Worm (Caenorhabditis elegans) whole organism, young adult: ENCODE measurements around the gene gon-14.
A peak's percentile ranks its signal among the peaks of the same experiment; 100 is the strongest.

Experiments
- B0261.1 ChIP-seq: sonication (generic microtip); optimal IDR thresholded peaks from 2 replicates; lab custom pipeline; 2016; ENCODE audit warnings: mild to moderate bottlenecking, missing genetic modification characterization, moderate library complexity, missing compliant biosample characterization
- C06A6.2 ChIP-seq: fragments of 200-800 bp; sonication (Bioruptor generic); conservative IDR thresholded peaks from 2 replicates; pipeline ENCODE4 v1.3.6; 2022; ENCODE audit warnings: missing genetic modification characterization, missing compliant biosample characterization
- F10E7.11 ChIP-seq: sonication (generic microtip); optimal IDR thresholded peaks from 2 replicates; lab custom pipeline; 2017; ENCODE audit warnings: mild to moderate bottlenecking, missing genetic modification characterization, moderate library complexity, missing compliant biosample characterization
- F37B4.10 ChIP-seq: fragments of 200-800 bp; sonication (Bioruptor generic); IDR thresholded peaks from 2 replicates; pipeline ENCODE4 v1.3.6; 2022; ENCODE audit warnings: missing genetic modification characterization, missing compliant biosample characterization
- F49E8.2 ChIP-seq: sonication (generic microtip); optimal IDR thresholded peaks from 3 replicates; lab custom pipeline; 2017; ENCODE audit warnings: missing genetic modification characterization, mild to moderate bottlenecking, missing compliant biosample characterization, antibody characterized with exemption, moderate library complexity; ENCODE audit not compliant: insufficient read depth
- F55B11.4 ChIP-seq: sonication (generic microtip); optimal IDR thresholded peaks from 2 replicates; lab custom pipeline; 2016; ENCODE audit warnings: missing compliant biosample characterization, missing genetic modification characterization, borderline replicate concordance; ENCODE audit not compliant: insufficient read depth
- F57C9.4 ChIP-seq: sonication (generic microtip); optimal IDR thresholded peaks from 2 replicates; lab custom pipeline; 2017; ENCODE audit warnings: mild to moderate bottlenecking, missing genetic modification characterization, missing compliant biosample characterization
- Y53G8AR.9 ChIP-seq: fragments of 200-800 bp; sonication (Bioruptor generic); conservative IDR thresholded peaks from 2 replicates; pipeline ENCODE4 v1.3.6; 2022; ENCODE audit warnings: missing genetic modification reagents, missing genetic modification characterization, missing compliant biosample characterization
- Y67H2A.10 ChIP-seq: fragments of 200-800 bp; sonication (Bioruptor generic); conservative IDR thresholded peaks from 2 replicates; pipeline ENCODE4 v1.3.6; 2022; ENCODE audit warnings: missing genetic modification reagents, missing genetic modification characterization, missing compliant biosample characterization
- ZK185.1 ChIP-seq: sonication (generic microtip); optimal IDR thresholded peaks from 2 replicates; lab custom pipeline; 2016; ENCODE audit warnings: mild to moderate bottlenecking, missing genetic modification characterization, missing compliant biosample characterization; ENCODE audit not compliant: poor library complexity, severe bottlenecking
- aptf-2 ChIP-seq: fragments of 200-800 bp; sonication (Bioruptor generic); conservative IDR thresholded peaks from 2 replicates; pipeline ENCODE4 v1.3.6; 2022; ENCODE audit warnings: missing genetic modification reagents, missing genetic modification characterization, missing compliant biosample characterization
- attf-3 ChIP-seq: fragments of 200-800 bp; sonication (Bioruptor generic); conservative IDR thresholded peaks from 2 replicates; pipeline ENCODE4 v1.3.6; 2022; ENCODE audit warnings: missing genetic modification reagents, missing genetic modification characterization, missing compliant biosample characterization
- attf-6 ChIP-seq: fragments of 200-800 bp; sonication (Bioruptor generic); IDR thresholded peaks from 2 replicates; pipeline ENCODE4 v1.3.6; 2022; ENCODE audit warnings: missing genetic modification reagents, missing genetic modification characterization, missing compliant biosample characterization
- bed-1 ChIP-seq: fragments of 200-800 bp; sonication (Bioruptor generic); IDR thresholded peaks from 2 replicates; pipeline ENCODE4 v1.3.6; 2022; ENCODE audit warnings: missing genetic modification reagents, missing genetic modification characterization, missing compliant biosample characterization
- ceh-27 ChIP-seq: fragments of 200-800 bp; sonication (Bioruptor generic); optimal IDR thresholded peaks from 2 replicates; lab custom pipeline; 2018; ENCODE audit warnings: mild to moderate bottlenecking, missing genetic modification characterization, moderate library complexity, missing compliant biosample characterization
- dpl-1 ChIP-seq: fragments of 150-350 bp; optimal IDR thresholded peaks from 2 replicates; lab custom pipeline; 2014; ENCODE audit warnings: missing biosample characterization, missing genetic modification reagents, missing genetic modification characterization
- egrh-3 ChIP-seq: fragments of 200-800 bp; sonication (Bioruptor generic); IDR thresholded peaks from 2 replicates; pipeline ENCODE4 v1.3.6; 2022; ENCODE audit warnings: missing genetic modification reagents, missing genetic modification characterization, missing compliant biosample characterization
- him-1 ChIP-seq: sonication (generic microtip); optimal IDR thresholded peaks from 2 replicates; lab custom pipeline; 2016; ENCODE audit warnings: missing genotype, missing genetic modification reagents, missing genetic modification characterization, missing compliant biosample characterization
- hlh-26 ChIP-seq: fragments of 200-800 bp; sonication (Bioruptor generic); conservative IDR thresholded peaks from 2 replicates; pipeline ENCODE4 v1.3.6; 2022; ENCODE audit warnings: missing genetic modification reagents, missing genetic modification characterization, missing compliant biosample characterization
- hmg-20 ChIP-seq: fragments of 200-800 bp; sonication (Bioruptor generic); IDR thresholded peaks from 2 replicates; pipeline ENCODE4 v1.3.6; 2022; ENCODE audit warnings: missing genetic modification reagents, missing genetic modification characterization, missing compliant biosample characterization
- hrde-1 ChIP-seq: sonication (generic microtip); optimal IDR thresholded peaks from 2 replicates; lab custom pipeline; 2016; ENCODE audit warnings: missing genetic modification characterization, mild to moderate bottlenecking, missing compliant biosample characterization, moderate library complexity, missing genotype, missing genetic modification reagents, borderline replicate concordance
- let-607 ChIP-seq, 2 experiments: fragments of 200-800 bp in 1 of 2; sonication (Bioruptor generic) in 1 of 2; sonication (generic microtip) in 1 of 2; optimal IDR thresholded peaks; 2 replicates each; lab custom pipeline; 2016 to 2018; ENCODE audit warnings: mild to moderate bottlenecking in 2 of 2, missing compliant biosample characterization in 2 of 2, missing genetic modification characterization in 2 of 2, moderate library complexity in 2 of 2, missing genotype in 1 of 2
- lin-35 ChIP-seq, 3 experiments: fragments of 150-350 bp in 2 of 3; sonication (generic microtip) in 1 of 3; optimal IDR thresholded peaks; 2 replicates each; lab custom pipeline; 2014 to 2018; ENCODE audit warnings: missing biosample characterization in 3 of 3, missing genetic modification characterization in 3 of 3, missing genetic modification reagents in 3 of 3
- lin-40 ChIP-seq: sonication (generic microtip); optimal IDR thresholded peaks from 2 replicates; lab custom pipeline; 2016; ENCODE audit warnings: missing genetic modification characterization, mild to moderate bottlenecking, missing compliant biosample characterization, missing genotype, missing genetic modification reagents
- lir-1 ChIP-seq: fragments of 200-800 bp; sonication (Bioruptor generic); conservative IDR thresholded peaks from 2 replicates; pipeline ENCODE4 v1.3.6; 2022; ENCODE audit warnings: missing genetic modification reagents, missing genetic modification characterization, missing compliant biosample characterization
- madf-3 ChIP-seq: fragments of 200-800 bp; sonication (Bioruptor generic); IDR thresholded peaks from 2 replicates; pipeline ENCODE4 v1.3.6; 2022; ENCODE audit warnings: missing genetic modification reagents, missing genetic modification characterization, missing compliant biosample characterization
- madf-6 ChIP-seq: fragments of 200-800 bp; sonication (Bioruptor generic); IDR thresholded peaks from 2 replicates; pipeline ENCODE4 v1.3.6; 2022; ENCODE audit warnings: missing genetic modification reagents, missing genetic modification characterization, missing compliant biosample characterization
- madf-8 ChIP-seq: fragments of 200-800 bp; sonication (Bioruptor generic); conservative IDR thresholded peaks from 2 replicates; pipeline ENCODE4 v1.3.6; 2022; ENCODE audit warnings: missing genetic modification reagents, missing genetic modification characterization, missing compliant biosample characterization
- mes-4 ChIP-seq: sonication (generic microtip); optimal IDR thresholded peaks from 2 replicates; lab custom pipeline; 2016; ENCODE audit warnings: missing genotype, missing genetic modification characterization, missing compliant biosample characterization
- mxl-1 ChIP-seq: sonication (generic microtip); optimal IDR thresholded peaks from 2 replicates; lab custom pipeline; 2016; ENCODE audit warnings: missing genetic modification characterization, missing compliant biosample characterization
- nfya-2 ChIP-seq: fragments of 200-800 bp; sonication (Bioruptor generic); IDR thresholded peaks from 2 replicates; pipeline ENCODE4 v1.3.6; 2022; ENCODE audit warnings: missing genetic modification reagents, missing genetic modification characterization, missing compliant biosample characterization
- nhr-80 ChIP-seq: sonication (generic microtip); optimal IDR thresholded peaks from 2 replicates; lab custom pipeline; 2016; ENCODE audit warnings: missing genetic modification characterization, missing compliant biosample characterization
- pbrm-1 ChIP-seq: fragments of 200-800 bp; sonication (Bioruptor generic); IDR thresholded peaks from 2 replicates; pipeline ENCODE4 v1.3.6; 2022; ENCODE audit warnings: missing genetic modification reagents, missing genetic modification characterization, missing compliant biosample characterization
- rcor-1 ChIP-seq: fragments of 200-800 bp; sonication (Bioruptor generic); IDR thresholded peaks from 2 replicates; pipeline ENCODE4 v1.3.6; 2022; ENCODE audit warnings: missing genetic modification reagents, missing genetic modification characterization, missing compliant biosample characterization
- rpc-1 ChIP-seq, 2 experiments: fragments of 150-350 bp in 1 of 2; sonication (generic microtip) in 1 of 2; optimal IDR thresholded peaks; 2 replicates each; lab custom pipeline; 2014 to 2018; ENCODE audit warnings: missing biosample characterization in 1 of 2, missing genetic modification characterization in 1 of 2, missing genetic modification reagents in 1 of 2, missing genotype in 1 of 2
- sdz-38 ChIP-seq: sonication (generic microtip); optimal IDR thresholded peaks from 2 replicates; lab custom pipeline; 2016; ENCODE audit warnings: missing genotype, missing genetic modification characterization, missing compliant biosample characterization
- snpc-1.1 ChIP-seq: sonication (generic microtip); optimal IDR thresholded peaks from 2 replicates; lab custom pipeline; 2017; ENCODE audit warnings: missing genetic modification characterization, mild to moderate bottlenecking, missing compliant biosample characterization, antibody characterized with exemption, moderate library complexity, missing genotype, missing genetic modification reagents; ENCODE audit not compliant: insufficient read depth
- snpc-1.3 ChIP-seq: sonication (generic microtip); optimal IDR thresholded peaks from 2 replicates; lab custom pipeline; 2017; ENCODE audit warnings: missing genetic modification characterization, mild to moderate bottlenecking, missing compliant biosample characterization, antibody characterized with exemption, moderate library complexity, missing genotype, missing genetic modification reagents; ENCODE audit not compliant: insufficient read depth
- tbx-9 ChIP-seq: sonication (generic microtip); optimal IDR thresholded peaks from 2 replicates; lab custom pipeline; 2016; ENCODE audit warnings: borderline replicate concordance, missing genetic modification characterization, inconsistent platforms, missing compliant biosample characterization
- tlf-1 ChIP-seq: fragments of 200-800 bp; sonication (Bioruptor generic); optimal IDR thresholded peaks from 2 replicates; lab custom pipeline; 2018; ENCODE audit warnings: mild to moderate bottlenecking, missing genetic modification characterization, missing compliant biosample characterization
- unc-62 ChIP-seq: fragments of 150-350 bp; optimal IDR thresholded peaks from 2 replicates; lab custom pipeline; 2014; ENCODE audit warnings: missing biosample characterization, missing genetic modification reagents, missing genetic modification characterization
- zfh-2 ChIP-seq: fragments of 200-800 bp; sonication (Bioruptor generic); conservative IDR thresholded peaks from 2 replicates; pipeline ENCODE4 v1.3.6; 2022; ENCODE audit warnings: missing genetic modification reagents, missing genetic modification characterization, missing compliant biosample characterization
- ztf-26 ChIP-seq: sonication (generic microtip); optimal IDR thresholded peaks from 2 replicates; lab custom pipeline; 2017; ENCODE audit warnings: missing genetic modification characterization, missing compliant biosample characterization

The gon-14 gene

DNA sequence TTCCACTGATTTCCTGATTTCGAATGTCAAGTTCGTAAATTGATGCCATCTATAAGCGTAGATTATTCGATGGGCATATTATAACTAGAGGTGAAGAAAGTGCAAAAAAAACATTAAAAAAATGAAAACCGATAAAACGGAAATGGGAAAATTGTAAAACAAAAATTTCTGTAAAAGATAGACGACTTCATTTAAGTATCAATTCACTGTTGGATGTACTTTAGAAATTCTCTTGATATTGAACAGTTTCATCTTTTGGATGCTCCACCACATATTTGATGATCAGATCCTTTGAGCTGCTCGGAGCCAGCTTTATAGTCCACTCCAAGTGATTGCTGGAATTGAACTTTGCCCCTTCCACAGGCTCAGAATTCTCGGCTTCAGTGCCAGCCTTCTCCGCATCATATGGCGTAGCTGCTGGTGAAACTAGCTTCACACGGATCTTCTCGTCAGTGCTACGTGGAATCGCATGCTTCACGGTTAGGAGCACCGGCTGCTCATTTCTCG, 8.3 kb downstream of the gon-14 start, which contains the start of gene ZK1055.6:
Gene ZK1055.6, minus strand, starts transcription at position 51 of the 507 bp plus-strand sequence.
- no peak for TF ChIP-seq let-607 (tag; optimal IDR thresholded peaks at IDR 0.05; lab: Kevin White, UChicago)
- TF ChIP-seq zfh-2 (GFP tag; lab: Robert Waterston, UW): peak; percentile 40; the same call in 1 of the 2 replicates
- TF ChIP-seq, all 124 proteins: peak for 1

DNA sequence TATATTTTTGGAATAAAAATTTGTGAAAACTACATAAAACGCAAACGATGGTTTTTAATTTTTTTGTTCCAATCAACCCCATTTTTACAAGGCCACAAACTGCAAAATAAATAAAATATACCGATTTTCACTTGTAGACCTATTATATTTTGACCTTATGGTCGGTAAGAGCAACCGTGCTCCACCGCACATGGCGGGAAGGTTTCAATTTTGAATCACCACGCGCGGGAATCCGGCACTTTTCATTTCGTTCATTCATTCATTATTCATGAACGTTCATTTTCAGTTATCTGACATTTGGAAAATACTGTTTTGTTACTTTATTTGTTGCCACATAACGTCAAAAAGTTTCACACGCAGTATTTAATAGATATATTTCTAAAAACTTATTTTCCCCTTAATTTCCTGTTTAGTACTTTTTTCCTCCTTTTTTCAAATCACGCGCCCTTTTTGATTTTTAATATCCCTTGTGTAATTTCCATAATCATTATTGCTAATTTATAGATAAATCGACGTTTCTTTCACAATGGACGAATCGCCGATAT, 17.2 kb downstream of the gon-14 start, which contains the start of gene hcp-1:
Gene hcp-1, plus strand, starts transcription at position 495 of the 545 bp plus-strand sequence.
- TF ChIP-seq nhr-80 (tag; lab: Kevin White, UChicago) (no peak), him-1 (tag; lab: Kevin White, UChicago) (peak; percentile 70), F57C9.4 (tag; lab: Kevin White, UChicago) (no peak), sdz-38 (tag; lab: Kevin White, UChicago) (no peak), attf-3 (GFP tag; lab: Robert Waterston, UW) (peak; percentile 70), tlf-1 (GFP tag; lab: Kevin White, UChicago) (peak; percentile 93), C06A6.2 (no peak), lir-1 (GFP tag; lab: Robert Waterston, UW) (peak; percentile 77), unc-62 (no peak), hlh-26 (no peak), snpc-1.3 (tag; lab: Kevin White, UChicago) (peak; percentile 81), lin-35 (GFP tag; optimal IDR thresholded peaks at IDR 0.05; lab: Kevin White, UChicago) (peak; percentile 61 to 86 (median 83)), lin-40 (tag; lab: Kevin White, UChicago) (no peak), aptf-2 (GFP tag; lab: Robert Waterston, UW) (no peak), ztf-26 (tag; lab: Kevin White, UChicago) (no peak), nfya-2 (GFP tag; lab: Robert Waterston, UW) (no peak), mxl-1 (tag; lab: Kevin White, UChicago) (no peak), madf-6 (GFP tag; lab: Robert Waterston, UW) (peak; percentile 100), tbx-9 (tag; lab: Kevin White, UChicago) (no peak), Y53G8AR.9 (GFP tag; lab: Robert Waterston, UW) (peak; percentile 89; the same call in 1 of the 2 replicates), Y67H2A.10 (GFP tag; lab: Robert Waterston, UW) (0 out of 2 replicates have a peak, but pooled peaks have one; percentile 40), egrh-3 (GFP tag; lab: Robert Waterston, UW) (no peak), pbrm-1 (GFP tag; lab: Robert Waterston, UW) (peak; percentile 78), madf-3 (GFP tag; lab: Robert Waterston, UW) (peak; percentile 94), B0261.1 (tag; lab: Kevin White, UChicago) (no peak), hrde-1 (peak; percentile 62), zfh-2 (GFP tag; lab: Robert Waterston, UW) (no peak), F49E8.2 (tag; lab: Kevin White, UChicago) (peak; percentile 90), ZK185.1 (tag; lab: Kevin White, UChicago) (no peak), F10E7.11 (no peak), dpl-1 (GFP tag; lab: Kevin White, UChicago) (peak; percentile 99), madf-8 (peak; percentile 99), ceh-27 (no peak), rpc-1 (optimal IDR thresholded peaks at IDR 0.05; lab: Kevin White, UChicago) (no peak), rpc-1 (tag; optimal IDR thresholded peaks at IDR 0.05; lab: Kevin White, UChicago) (no peak), attf-6 (GFP tag; lab: Robert Waterston, UW) (peak; percentile 79), snpc-1.1 (tag; lab: Kevin White, UChicago) (peak; percentile 38), bed-1 (GFP tag; lab: Robert Waterston, UW) (no peak), rcor-1 (GFP tag; lab: Robert Waterston, UW) (peak; percentile 92), F55B11.4 (tag; lab: Kevin White, UChicago) (no peak), F37B4.10 (GFP tag; lab: Robert Waterston, UW) (no peak), mes-4 (tag; lab: Kevin White, UChicago) (no peak), let-607 (tag; optimal IDR thresholded peaks at IDR 0.05; lab: Kevin White, UChicago) (no peak), hmg-20 (GFP tag; lab: Robert Waterston, UW) (0 out of 2 replicates have a peak, but pooled peaks have one; percentile 14)
